Worm (Caenorhabditis elegans) whole organism, mixed stage, embryonic: ENCODE measurements around the gene ceh-90.

Source experiments
- M03D4.4 ChIP-seq: sonication (generic microtip); optimal IDR thresholded peaks from 2 replicates; lab custom pipeline; 2017; ENCODE audit warnings: mild to moderate bottlenecking, missing genetic modification characterization, missing compliant biosample characterization
- bed-3 ChIP-seq: fragments of 200-800 bp; sonication (Bioruptor generic); optimal IDR thresholded peaks from 3 replicates; lab custom pipeline; 2018; ENCODE audit warnings: mild to moderate bottlenecking, missing genetic modification characterization, moderate library complexity, missing compliant biosample characterization
- blmp-1 ChIP-seq: fragments of 150-350 bp; optimal IDR thresholded peaks from 2 replicates; lab custom pipeline; 2014; ENCODE audit warnings: missing biosample characterization, missing genetic modification characterization
- ceh-39 ChIP-seq: fragments of 150-350 bp; optimal IDR thresholded peaks from 2 replicates; lab custom pipeline; 2014; ENCODE audit warnings: missing biosample characterization, missing genetic modification characterization
- ceh-43 ChIP-seq: fragments of 200-800 bp; sonication (Bioruptor generic); optimal IDR thresholded peaks from 2 replicates; lab custom pipeline; 2018; ENCODE audit warnings: mild to moderate bottlenecking, missing genetic modification characterization, moderate library complexity, missing compliant biosample characterization
- ceh-83 ChIP-seq: fragments of 200-800 bp; sonication (Bioruptor generic); optimal IDR thresholded peaks from 2 replicates; lab custom pipeline; 2018; ENCODE audit warnings: mild to moderate bottlenecking, missing genetic modification characterization, missing compliant biosample characterization
- cnd-1 ChIP-seq: fragments of 200-800 bp; sonication (Bioruptor generic); optimal IDR thresholded peaks from 2 replicates; lab custom pipeline; 2018; ENCODE audit warnings: mild to moderate bottlenecking, missing genetic modification characterization, missing compliant biosample characterization
- drap-1 ChIP-seq: fragments of 200-800 bp; sonication (Bioruptor generic); optimal IDR thresholded peaks from 3 replicates; lab custom pipeline; 2018; ENCODE audit warnings: mild to moderate bottlenecking, missing genetic modification characterization, missing compliant biosample characterization
- elt-1 ChIP-seq: sonication (generic microtip); optimal IDR thresholded peaks from 2 replicates; lab custom pipeline; 2017; ENCODE audit warnings: missing genetic modification characterization, mild to moderate bottlenecking, missing compliant biosample characterization, antibody characterized with exemption, moderate library complexity, borderline replicate concordance; ENCODE audit not compliant: insufficient read depth
- elt-3 ChIP-seq: fragments of 150-350 bp; optimal IDR thresholded peaks from 2 replicates; lab custom pipeline; 2014; ENCODE audit warnings: missing biosample characterization, missing genetic modification characterization
- flh-1 ChIP-seq: fragments of 200-800 bp; sonication (Bioruptor generic); optimal IDR thresholded peaks from 2 replicates; lab custom pipeline; 2018; ENCODE audit warnings: mild to moderate bottlenecking, missing genetic modification characterization, moderate library complexity, missing compliant biosample characterization
- ham-2 ChIP-seq: fragments of 200-800 bp; sonication (Bioruptor generic); optimal IDR thresholded peaks from 2 replicates; lab custom pipeline; 2018; ENCODE audit warnings: mild to moderate bottlenecking, missing genetic modification characterization, missing compliant biosample characterization
- hlh-1 ChIP-seq: fragments of 150-350 bp; optimal IDR thresholded peaks from 2 replicates; lab custom pipeline; 2014; ENCODE audit warnings: missing biosample characterization, missing genetic modification reagents, missing genetic modification characterization
- lin-13 ChIP-seq: fragments of 150-350 bp; optimal IDR thresholded peaks from 2 replicates; lab custom pipeline; 2014; ENCODE audit warnings: missing biosample characterization, missing genetic modification characterization
- lin-32 ChIP-seq: fragments of 200-800 bp; sonication (Bioruptor generic); optimal IDR thresholded peaks from 2 replicates; lab custom pipeline; 2018; ENCODE audit warnings: mild to moderate bottlenecking, missing genetic modification characterization, missing compliant biosample characterization
- lsy-2 ChIP-seq: fragments of 150-350 bp; optimal IDR thresholded peaks from 2 replicates; lab custom pipeline; 2014; ENCODE audit warnings: missing biosample characterization, missing genetic modification characterization
- mep-1 ChIP-seq: fragments of 150-350 bp; optimal IDR thresholded peaks from 2 replicates; lab custom pipeline; 2017; ENCODE audit warnings: missing biosample characterization, missing genetic modification reagents, missing genetic modification characterization, inconsistent platforms
- mls-2 ChIP-seq: sonication (generic microtip); optimal IDR thresholded peaks from 2 replicates; lab custom pipeline; 2016; ENCODE audit warnings: mild to moderate bottlenecking, missing genetic modification characterization, moderate library complexity, missing compliant biosample characterization
- nhr-12 ChIP-seq: fragments of 150-350 bp; optimal IDR thresholded peaks from 2 replicates; lab custom pipeline; 2014; ENCODE audit warnings: missing biosample characterization, missing genetic modification characterization
- nhr-2 ChIP-seq: fragments of 150-350 bp; optimal IDR thresholded peaks from 2 replicates; lab custom pipeline; 2014; ENCODE audit warnings: missing biosample characterization, missing genetic modification characterization
- nhr-237 ChIP-seq: fragments of 150-350 bp; optimal IDR thresholded peaks from 2 replicates; lab custom pipeline; 2014; ENCODE audit warnings: missing biosample characterization, missing genetic modification characterization
- nhr-76 ChIP-seq: sonication (generic microtip); optimal IDR thresholded peaks from 2 replicates; lab custom pipeline; 2017; ENCODE audit warnings: missing biosample characterization, missing genetic modification characterization
- pha-4 ChIP-seq: fragments of 150-350 bp; optimal IDR thresholded peaks from 2 replicates; lab custom pipeline; 2018; ENCODE audit warnings: missing biosample characterization, missing genetic modification reagents, missing genetic modification characterization
- sem-2 ChIP-seq: fragments of 200-800 bp; sonication (Bioruptor generic); optimal IDR thresholded peaks from 2 replicates; lab custom pipeline; 2018; ENCODE audit warnings: mild to moderate bottlenecking, missing genetic modification characterization, missing compliant biosample characterization
- snpc-4 ChIP-seq: fragments of 150-350 bp; optimal IDR thresholded peaks from 2 replicates; lab custom pipeline; 2014; ENCODE audit warnings: missing biosample characterization, missing genetic modification characterization
- sptf-1 ChIP-seq: sonication (generic microtip); optimal IDR thresholded peaks from 2 replicates; lab custom pipeline; 2017; ENCODE audit warnings: mild to moderate bottlenecking, missing genetic modification characterization, moderate library complexity, missing compliant biosample characterization
- tbx-8 ChIP-seq: fragments of 200-800 bp; sonication (Bioruptor generic); optimal IDR thresholded peaks from 2 replicates; lab custom pipeline; 2018; ENCODE audit warnings: mild to moderate bottlenecking, missing genetic modification characterization, moderate library complexity, missing compliant biosample characterization
- unc-120 ChIP-seq: sonication (generic microtip); optimal IDR thresholded peaks from 2 replicates; lab custom pipeline; 2017; ENCODE audit warnings: missing genetic modification characterization, missing compliant biosample characterization; ENCODE audit not compliant: poor library complexity, severe bottlenecking
- unc-39 ChIP-seq: fragments of 150-350 bp; optimal IDR thresholded peaks from 2 replicates; lab custom pipeline; 2014; ENCODE audit warnings: missing biosample characterization, missing genetic modification characterization
- unc-62 ChIP-seq: fragments of 150-350 bp; optimal IDR thresholded peaks from 2 replicates; lab custom pipeline; 2014; ENCODE audit warnings: missing biosample characterization, missing genetic modification reagents, missing genetic modification characterization
- zip-8 ChIP-seq: fragments of 150-350 bp; optimal IDR thresholded peaks from 2 replicates; lab custom pipeline; 2014; ENCODE audit warnings: missing biosample characterization, missing genetic modification characterization
- ztf-11 ChIP-seq: fragments of 150-350 bp; optimal IDR thresholded peaks from 2 replicates; lab custom pipeline; 2014; ENCODE audit warnings: missing biosample characterization, missing genetic modification characterization

Gene ceh-90

ce11 chrX:14127291-14127922 is 29.4 kb downstream of the ceh-90 start, which contains the start of gene F28H6.4:
Gene F28H6.4 (plus strand): TSS chrX:14127872.
- TF ChIP-seq sptf-1 (peak; percentile 3), tbx-8 (GFP tag; lab: Kevin White, UChicago) (no peak)

ce11 chrX:14125870-14126269 is 30.9 kb downstream of the ceh-90 start, which contains the start of gene F28H6.6:
Gene F28H6.6 (minus strand): TSS chrX:14125879.
- TF ChIP-seq mls-2 (no peak), cnd-1 (tag; lab: Kevin White, UChicago) (no peak), tbx-8 (GFP tag; lab: Kevin White, UChicago) (no peak), unc-39 (tag; lab: Kevin White, UChicago) (no peak), elt-1 (tag; lab: Kevin White, UChicago) (no peak), lin-13 (tag; lab: Kevin White, UChicago) (no peak), nhr-237 (no peak), ceh-83 (GFP tag; lab: Kevin White, UChicago) (no peak), zip-8 (tag; lab: Kevin White, UChicago) (no peak), unc-120 (tag; lab: Kevin White, UChicago) (no peak)

ce11 chrX:14118762-14119161 is 38.1 kb downstream of the ceh-90 start:
- TF ChIP-seq bed-3 (GFP tag; lab: Kevin White, UChicago): no peak
- TF ChIP-seq drap-1 (GFP tag; lab: Kevin White, UChicago): no peak
- TF ChIP-seq mep-1 (tag; lab: Kevin White, UChicago): no peak
- no peak for TF ChIP-seq nhr-237
- TF ChIP-seq nhr-76: no peak
- no peak for TF ChIP-seq cnd-1 (tag; lab: Kevin White, UChicago)
- no peak for TF ChIP-seq unc-39 (tag; lab: Kevin White, UChicago)
- TF ChIP-seq sem-2: no peak
- no peak for TF ChIP-seq snpc-4 (tag; lab: Kevin White, UChicago)
- no peak for TF ChIP-seq zip-8 (tag; lab: Kevin White, UChicago)
- TF ChIP-seq ham-2 (GFP tag; lab: Kevin White, UChicago): no peak
- TF ChIP-seq flh-1 (GFP tag; lab: Kevin White, UChicago): no peak
- no peak for TF ChIP-seq nhr-12 (tag; lab: Kevin White, UChicago)
- no peak for TF ChIP-seq ceh-39 (tag; lab: Kevin White, UChicago)
- no peak for TF ChIP-seq ztf-11 (tag; lab: Kevin White, UChicago)
- no peak for TF ChIP-seq blmp-1 (tag; lab: Kevin White, UChicago)
- TF ChIP-seq unc-120 (tag; lab: Kevin White, UChicago): no peak
- TF ChIP-seq nhr-2 (tag; lab: Kevin White, UChicago): no peak
- no peak for TF ChIP-seq M03D4.4 (tag; lab: Kevin White, UChicago)
- no peak for TF ChIP-seq ceh-43

ce11 chrX:14115480-14116161 is 41.2 kb downstream of the ceh-90 start, which contains the start of gene F28H6.7:
Gene F28H6.7 (plus strand): TSS chrX:14116111.
- TF ChIP-seq ztf-11 (tag; lab: Kevin White, UChicago) (peak; percentile 32), elt-3 (tag; lab: Kevin White, UChicago) (no peak), elt-1 (tag; lab: Kevin White, UChicago) (no peak), ceh-83 (GFP tag; lab: Kevin White, UChicago) (peak; percentile 97), pha-4 (tag; lab: Kevin White, UChicago) (no peak), sptf-1 (peak; percentile 96), drap-1 (GFP tag; lab: Kevin White, UChicago) (peak; percentile 93), ham-2 (GFP tag; lab: Kevin White, UChicago) (peak; percentile 82), sem-2 (peak; percentile 89), cnd-1 (tag; lab: Kevin White, UChicago) (peak; percentile 95), unc-62 (GFP tag; lab: Kevin White, UChicago) (peak; percentile 40), lin-13 (tag; lab: Kevin White, UChicago) (peak; percentile 39), bed-3 (GFP tag; lab: Kevin White, UChicago) (peak; percentile 84), zip-8 (tag; lab: Kevin White, UChicago) (no peak), unc-120 (tag; lab: Kevin White, UChicago) (peak; percentile 90), tbx-8 (GFP tag; lab: Kevin White, UChicago) (peak; percentile 89), flh-1 (GFP tag; lab: Kevin White, UChicago) (peak; percentile 82), M03D4.4 (tag; lab: Kevin White, UChicago) (peak; percentile 95), hlh-1 (tag; lab: Kevin White, UChicago) (peak; percentile 51), ceh-43 (peak; percentile 91), lsy-2 (no peak), ceh-39 (tag; lab: Kevin White, UChicago) (no peak), lin-32 (peak; percentile 90), mls-2 (peak; percentile 97), blmp-1 (tag; lab: Kevin White, UChicago) (peak; percentile 76)
